Fruit fly (Drosophila melanogaster): Measurements from ENCODE around the gene CG2162.

The CG2162 gene

DNA sequence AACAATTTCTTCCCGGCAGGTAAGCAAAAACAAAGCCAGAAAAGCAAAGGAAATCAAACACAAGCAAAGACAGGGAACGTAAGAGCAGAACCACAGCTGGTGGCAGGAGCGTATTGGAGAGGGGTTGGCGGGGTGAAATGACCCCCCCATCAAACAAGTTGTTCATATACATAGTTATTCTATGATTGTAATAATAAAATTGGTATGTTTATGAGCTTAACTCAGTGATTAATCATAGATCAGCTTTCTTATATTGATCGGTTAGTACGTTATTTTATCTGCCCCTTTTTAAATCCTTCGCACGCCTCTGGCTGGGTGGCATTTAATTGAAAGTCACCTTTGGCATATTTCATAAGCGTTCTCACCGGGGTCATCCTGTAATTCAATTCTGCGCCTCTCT is 38.5 kb downstream of the CG2162 start (continued):
- TF ChIP-seq CG3032 (tag; optimal IDR thresholded peaks at IDR 0.05) (peak; percentile 48), lz (GFP tag; optimal IDR thresholded peaks at IDR 0.05) (peak; percentile 51), Ets96B (tag; optimal IDR thresholded peaks at IDR 0.05) (peak; percentile 66), spab (GFP tag; optimal IDR thresholded peaks at IDR 0.05) (peak; percentile 63), CG7368 (GFP tag; optimal IDR thresholded peaks at IDR 0.05) (no peak), fd59A (GFP tag; optimal IDR thresholded peaks at IDR 0.05) (peak; percentile 46), CG3919 (GFP tag; optimal IDR thresholded peaks at IDR 0.05) (peak; percentile 64), acj6 (GFP tag; optimal IDR thresholded peaks at IDR 0.05) (peak; percentile 51), CG15336 (GFP tag; IDR thresholded peaks at IDR 0.05) (0 out of 2 replicates have a peak, but pooled peaks have one; percentile 20), fkh (GFP tag; optimal IDR thresholded peaks at IDR 0.05) (no peak), svp (GFP tag) (peak; percentile 87), Sox14 (GFP tag; optimal IDR thresholded peaks at IDR 0.05) (peak; percentile 41), Ets21C (GFP tag; optimal IDR thresholded peaks at IDR 0.05) (peak; percentile 42), CG1621 (tag; optimal IDR thresholded peaks at IDR 0.05) (peak; percentile 55), dsx (GFP tag; optimal IDR thresholded peaks at IDR 0.05; ENCODE audit: poor library complexity, severe bottlenecking) (peak; percentile 42), Sox15 (GFP tag; optimal IDR thresholded peaks at IDR 0.05) (peak; percentile 40), CG4318 (GFP tag; optimal IDR thresholded peaks at IDR 0.05) (peak; percentile 3), Gug (GFP tag; IDR thresholded peaks at IDR 0.05) (no peak; the same call in 1 of the 2 replicates), esn (GFP tag; optimal IDR thresholded peaks at IDR 0.05) (peak; percentile 56), Eip75B (GFP tag; optimal IDR thresholded peaks at IDR 0.05) (peak; percentile 37)

DNA sequence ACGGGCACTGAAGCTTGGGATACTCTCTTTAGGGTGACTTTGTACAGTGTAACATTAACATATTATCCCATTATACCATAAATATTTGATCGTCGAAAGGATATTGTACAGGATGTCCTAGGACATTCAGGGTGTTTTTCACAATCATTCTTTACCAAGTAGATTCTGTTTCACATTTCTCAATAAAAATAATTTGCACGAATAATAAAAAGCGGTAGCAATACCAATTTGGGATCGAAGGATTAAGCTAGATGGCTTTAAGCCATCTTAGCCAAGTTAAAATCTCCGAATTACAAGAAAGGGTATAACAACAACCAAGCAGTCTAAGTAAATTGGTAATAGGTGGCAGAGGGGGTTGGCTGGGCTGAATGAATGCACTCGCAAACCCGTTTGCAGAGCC is 39.4 kb downstream of the CG2162 start:
- TF ChIP-seq pdm3 (GFP tag; optimal IDR thresholded peaks at IDR 0.05) = peak; percentile 44
- TF ChIP-seq CG3919 (GFP tag; optimal IDR thresholded peaks at IDR 0.05) = peak; percentile 31
- TF ChIP-seq CG10669 (GFP tag; optimal IDR thresholded peaks at IDR 0.05) = peak; percentile 29
- peak; percentile 79 for TF ChIP-seq Met (GFP tag; optimal IDR thresholded peaks at IDR 0.05)
- no peak for TF ChIP-seq ss (GFP tag; optimal IDR thresholded peaks at IDR 0.05)
- TF ChIP-seq vri (GFP tag; optimal IDR thresholded peaks at IDR 0.05) = peak; percentile 16
- TF ChIP-seq CG34406 (GFP tag; optimal IDR thresholded peaks at IDR 0.05) = peak; percentile 48
- peak; percentile 29 for TF ChIP-seq Eip75B (GFP tag; optimal IDR thresholded peaks at IDR 0.05)
- no peak for TF ChIP-seq CG4318 (GFP tag; optimal IDR thresholded peaks at IDR 0.05)
- TF ChIP-seq eg (GFP tag; IDR thresholded peaks at IDR 0.05) = no peak
- TF ChIP-seq CG6808 (GFP tag; optimal IDR thresholded peaks at IDR 0.05) = peak; percentile 48
- TF ChIP-seq CG11762 (GFP tag; optimal IDR thresholded peaks at IDR 0.05; ENCODE audit: insufficient read depth) = peak; percentile 7
- no peak for TF ChIP-seq CG1621 (tag; optimal IDR thresholded peaks at IDR 0.05)
- TF ChIP-seq net (GFP tag; optimal IDR thresholded peaks at IDR 0.05) = peak; percentile 13
- TF ChIP-seq CG11294 (GFP tag; IDR thresholded peaks at IDR 0.05) = no peak
- TF ChIP-seq CG16779 (tag; optimal IDR thresholded peaks at IDR 0.05) = no peak
- TF ChIP-seq Gug (GFP tag; IDR thresholded peaks at IDR 0.05) = no peak
- TF ChIP-seq Ets96B (tag; optimal IDR thresholded peaks at IDR 0.05) = peak; percentile 51
- peak; percentile 6 for TF ChIP-seq Hr4 (GFP tag; optimal IDR thresholded peaks at IDR 0.05)
- TF ChIP-seq CG32006 (GFP tag; optimal IDR thresholded peaks at IDR 0.05) = peak; percentile 61
- peak; percentile 62 for TF ChIP-seq cyc (GFP tag; optimal IDR thresholded peaks at IDR 0.05)
- TF ChIP-seq Eip78C (GFP tag) = peak; percentile 91
- TF ChIP-seq CG8319 (GFP tag; optimal IDR thresholded peaks at IDR 0.05) = no peak
- TF ChIP-seq svp (GFP tag) = peak; percentile 88
- peak; percentile 44 for TF ChIP-seq Sox15 (GFP tag; optimal IDR thresholded peaks at IDR 0.05)
- TF ChIP-seq Lpt (GFP tag; optimal IDR thresholded peaks at IDR 0.05) = no peak
- TF ChIP-seq fd85E (GFP tag; optimal IDR thresholded peaks at IDR 0.05) = no peak
- TF ChIP-seq Sox102F (GFP tag; optimal IDR thresholded peaks at IDR 0.05) = peak; percentile 47
- TF ChIP-seq Hr38 (GFP tag; optimal IDR thresholded peaks at IDR 0.05) = no peak
- no peak for TF ChIP-seq dac (GFP tag; optimal IDR thresholded peaks at IDR 0.05)
- TF ChIP-seq Hr39 (GFP tag; optimal IDR thresholded peaks at IDR 0.05) = peak; percentile 70
- TF ChIP-seq CG9139 (GFP tag; optimal IDR thresholded peaks at IDR 0.05) = no peak
- TF ChIP-seq Eip93F (GFP tag; optimal IDR thresholded peaks at IDR 0.05) = no peak
- peak; percentile 55 for TF ChIP-seq achi (GFP tag; optimal IDR thresholded peaks at IDR 0.05)
- peak; percentile 59 for TF ChIP-seq CG3032 (tag; optimal IDR thresholded peaks at IDR 0.05)
- peak; percentile 56 for TF ChIP-seq CG10631 (GFP tag; optimal IDR thresholded peaks at IDR 0.05)
- TF ChIP-seq Smox (GFP tag; optimal IDR thresholded peaks at IDR 0.05) = peak; percentile 72
- peak; percentile 51 for TF ChIP-seq CG8632 (GFP tag; optimal IDR thresholded peaks at IDR 0.05)
- TF ChIP-seq dsx (GFP tag; optimal IDR thresholded peaks at IDR 0.05; ENCODE audit: poor library complexity, severe bottlenecking) = no peak
- TF ChIP-seq Ets21C (GFP tag; optimal IDR thresholded peaks at IDR 0.05) = peak; percentile 57

Data from whole organism, prepupa.